Fruit fly (Drosophila melanogaster): Measurements from ENCODE around the gene CG1271.

The CG1271 gene

dm6 chr3L:3070274-3071204, 18.2 kb downstream of the CG1271 start, which contains the start of the genes CG32486 and PAN3 (continued):
- TF ChIP-seq CG2129 (GFP tag; IDR thresholded peaks at IDR 0.05; ENCODE audit: partially characterized antibody) (peak; percentile 71), NC2α (GFP tag; optimal IDR thresholded peaks at IDR 0.05) (no peak), CG5245 (GFP tag; optimal IDR thresholded peaks at IDR 0.05) (no peak), CG14860 (GFP tag; IDR thresholded peaks at IDR 0.05; ENCODE audit: partially characterized antibody) (peak; percentile 62), zfh1 (GFP tag; IDR thresholded peaks at IDR 0.05) (peak; percentile 55; the same call in 1 of the 3 replicates), CG34376 (GFP tag; optimal IDR thresholded peaks at IDR 0.05) (peak; percentile 82), lilli (GFP tag; optimal IDR thresholded peaks at IDR 0.05) (peak; percentile 42), shn (GFP tag; optimal IDR thresholded peaks at IDR 0.05) (no peak), CG7963 (GFP tag; IDR thresholded peaks at IDR 0.05; ENCODE audit: partially characterized antibody) (peak; percentile 69), phol (tag; optimal IDR thresholded peaks at IDR 0.05) (peak; percentile 75), Usf (GFP tag; optimal IDR thresholded peaks at IDR 0.05) (no peak), cwo (GFP tag; optimal IDR thresholded peaks at IDR 0.05) (peak; percentile 23), Neu2 (GFP tag; optimal IDR thresholded peaks at IDR 0.05; ENCODE audit: borderline replicate concordance) (peak; percentile 67), CG1529 (GFP tag; optimal IDR thresholded peaks at IDR 0.05) (peak; percentile 7), Bteb2 (GFP tag; optimal IDR thresholded peaks at IDR 0.05) (no peak), Dbx (GFP tag; IDR thresholded peaks at IDR 0.05) (peak; percentile 65; the same call in 2 of the 3 replicates), CG9609 (GFP tag; optimal IDR thresholded peaks at IDR 0.05) (no peak), p53 (GFP tag; optimal IDR thresholded peaks at IDR 0.05) (peak; percentile 49), Hmx (GFP tag; optimal IDR thresholded peaks at IDR 0.05) (no peak), CG11247 (GFP tag; IDR thresholded peaks at IDR 0.05) (peak; percentile 41; the same call in 1 of the 2 replicates), CG14667 (GFP tag; IDR thresholded peaks at IDR 0.05) (no peak), CG12942 (GFP tag; optimal IDR thresholded peaks at IDR 0.05) (peak; percentile 31), CG1832 (GFP tag; optimal IDR thresholded peaks at IDR 0.05) (peak; percentile 68), Hand (GFP tag; optimal IDR thresholded peaks at IDR 0.05) (peak; percentile 49), prd (optimal IDR thresholded peaks at IDR 0.05) (no peak), prd (GFP tag; IDR thresholded peaks at IDR 0.05) (peak; percentile 21; the same call in 1 of the 3 replicates), CG8290 (GFP tag; optimal IDR thresholded peaks at IDR 0.05) (peak; percentile 72), CG8290 (tag; optimal IDR thresholded peaks at IDR 0.05) (peak in 1 of 2 experiments; percentile 85), CG2202 (tag; optimal IDR thresholded peaks at IDR 0.05) (peak; percentile 31), CG18764 (GFP tag; optimal IDR thresholded peaks at IDR 0.05) (peak; percentile 26), CG10959 (GFP tag; IDR thresholded peaks at IDR 0.05) (no peak), dati (GFP tag; IDR thresholded peaks at IDR 0.05) (no peak), Hr3 (GFP tag; optimal IDR thresholded peaks at IDR 0.05) (peak; percentile 15), kni (GFP tag; optimal IDR thresholded peaks at IDR 0.05) (peak; percentile 20), D19A (tag; optimal IDR thresholded peaks at IDR 0.05) (no peak), CG8944 (GFP tag; optimal IDR thresholded peaks at IDR 0.05) (peak; percentile 6), CG13775 (GFP tag; optimal IDR thresholded peaks at IDR 0.05) (peak; percentile 29), CG4854 (GFP tag; optimal IDR thresholded peaks at IDR 0.05) (no peak), HLH3B (GFP tag; IDR thresholded peaks at IDR 0.05) (peak; percentile 19; the same call in 1 of the 2 replicates), pho (GFP tag; optimal IDR thresholded peaks at IDR 0.05) (peak; percentile 20), ranshi (GFP tag; IDR thresholded peaks at IDR 0.05) (peak; percentile 6; the same call in 1 of the 2 replicates), cad (GFP tag; optimal IDR thresholded peaks at IDR 0.05) (peak; percentile 40), Gsc (GFP tag; IDR thresholded peaks at IDR 0.05) (no peak), sna (GFP tag; IDR thresholded peaks at IDR 0.05; ENCODE audit: partially characterized antibody) (peak; percentile 76; the same call in 1 of the 2 replicates), scrt (GFP tag; optimal IDR thresholded peaks at IDR 0.05) (peak; percentile 67), mam (GFP tag; optimal IDR thresholded peaks at IDR 0.05) (no peak), stc (GFP tag; IDR thresholded peaks at IDR 0.05) (peak; percentile 64; the same call in 1 of the 2 replicates), hkb (optimal IDR thresholded peaks at IDR 0.05) (peak; percentile 82), hkb (GFP tag; IDR thresholded peaks at IDR 0.05) (peak; percentile 46; the same call in 1 of the 2 replicates)
